Fruit fly (Drosophila melanogaster) whole organism, embryonic: ENCODE results near the gene Sas-6.

Experiments
- Bgb ChIP-seq: fragments of 200-800 bp; sonication (Bioruptor generic); IDR thresholded peaks from 2 replicates; pipeline ENCODE4 v1.3.6; 2022; ENCODE audit warnings: missing biosample characterization, missing genetic modification characterization; ENCODE audit not compliant: partially characterized antibody
- C15 ChIP-seq: fragments of 200-800 bp; sonication (Bioruptor generic); IDR thresholded peaks from 3 replicates; pipeline ENCODE4 v1.3.6; 2022; ENCODE audit warnings: missing biosample characterization, missing genetic modification characterization
- CG1024 ChIP-seq: fragments of 200-800 bp; sonication (Bioruptor generic); IDR thresholded peaks from 2 replicates; pipeline ENCODE4 v1.3.6; 2022; ENCODE audit warnings: missing biosample characterization, missing genetic modification characterization
- CG10321 ChIP-seq: fragments of 200-800 bp; sonication (Bioruptor generic); IDR thresholded peaks from 2 replicates; pipeline ENCODE4 v1.3.6; 2022; ENCODE audit warnings: missing biosample characterization, missing genetic modification characterization
- CG10543 ChIP-seq: fragments of 200-800 bp; sonication (Bioruptor generic); optimal IDR thresholded peaks from 3 replicates; lab custom pipeline; 2017; ENCODE audit warnings: missing biosample characterization, mild to moderate bottlenecking, missing genetic modification characterization, moderate library complexity
- CG11085 ChIP-seq: fragments of 200-800 bp; sonication (Bioruptor generic); IDR thresholded peaks from 2 replicates; pipeline ENCODE4 v1.3.6; 2022; ENCODE audit warnings: missing biosample characterization, missing genetic modification characterization
- CG12299 ChIP-seq: fragments of 200-800 bp; sonication (Bioruptor generic); optimal IDR thresholded peaks from 2 replicates; lab custom pipeline; 2018; ENCODE audit warnings: missing biosample characterization, mild to moderate bottlenecking, missing genetic modification characterization
- CG15011 ChIP-seq: fragments of 200-800 bp; sonication (Bioruptor generic); optimal IDR thresholded peaks from 3 replicates; lab custom pipeline; 2018; ENCODE audit warnings: missing biosample characterization, mild to moderate bottlenecking, missing genetic modification characterization
- CG1602 ChIP-seq: fragments of 200-800 bp; sonication (Bioruptor generic); optimal IDR thresholded peaks from 3 replicates; lab custom pipeline; 2016; ENCODE audit warnings: missing biosample characterization, missing genetic modification characterization
- CG17385 ChIP-seq: fragments of 200-800 bp; sonication (Bioruptor generic); optimal IDR thresholded peaks from 3 replicates; lab custom pipeline; 2018; ENCODE audit warnings: missing biosample characterization, mild to moderate bottlenecking, missing genetic modification characterization
- CG2875 ChIP-seq: fragments of 200-800 bp; sonication (Bioruptor generic); optimal IDR thresholded peaks from 2 replicates; lab custom pipeline; 2017; ENCODE audit warnings: missing biosample characterization, mild to moderate bottlenecking, missing genetic modification characterization, missing genetic modification reagents
- CG5180 ChIP-seq: fragments of 200-800 bp; sonication (Bioruptor generic); optimal IDR thresholded peaks from 3 replicates; lab custom pipeline; 2017; ENCODE audit warnings: missing biosample characterization, missing genetic modification characterization, mild to moderate bottlenecking, moderate library complexity, missing genetic modification reagents
- CG6813 ChIP-seq: fragments of 200-800 bp; sonication (Bioruptor generic); optimal IDR thresholded peaks from 2 replicates; lab custom pipeline; 2017; ENCODE audit warnings: missing biosample characterization, missing genetic modification characterization, mild to moderate bottlenecking, moderate library complexity, missing genetic modification reagents
- CG7839 ChIP-seq: fragments of 200-800 bp; sonication (Bioruptor generic); optimal IDR thresholded peaks from 3 replicates; lab custom pipeline; 2018; ENCODE audit warnings: missing biosample characterization, mild to moderate bottlenecking, missing genetic modification characterization, moderate library complexity
- CG7928 ChIP-seq: fragments of 200-800 bp; sonication (Bioruptor generic); optimal IDR thresholded peaks from 2 replicates; lab custom pipeline; 2017; ENCODE audit warnings: missing biosample characterization, mild to moderate bottlenecking, missing genetic modification characterization
- CG8478 ChIP-seq: fragments of >200 bp; optimal IDR thresholded peaks from 2 replicates; lab custom pipeline; 2018
- CTCF ChIP-seq: fragments of 200-800 bp; sonication (Bioruptor generic); optimal IDR thresholded peaks from 2 replicates; lab custom pipeline; 2017; ENCODE audit warnings: missing biosample characterization, mild to moderate bottlenecking, missing genetic modification characterization, moderate library complexity
- Chrac-16 ChIP-seq: fragments of 200-800 bp; sonication (Bioruptor generic); optimal IDR thresholded peaks from 3 replicates; lab custom pipeline; 2016; ENCODE audit warnings: missing biosample characterization, missing genetic modification characterization
- CrebB ChIP-seq: fragments of 200-800 bp; sonication (Bioruptor generic); optimal IDR thresholded peaks from 3 replicates; lab custom pipeline; 2018; ENCODE audit warnings: missing biosample characterization, mild to moderate bottlenecking, missing genetic modification characterization
- Deaf1 ChIP-seq: fragments of 200-800 bp; optimal IDR thresholded peaks from 3 replicates; lab custom pipeline; 2019; ENCODE audit warnings: missing biosample characterization, mild to moderate bottlenecking, missing genetic modification characterization, moderate library complexity
- Hey ChIP-seq: fragments of 200-800 bp; sonication (Bioruptor generic); optimal IDR thresholded peaks from 3 replicates; lab custom pipeline; 2018; ENCODE audit warnings: missing biosample characterization, mild to moderate bottlenecking, missing genetic modification characterization
- Hmx ChIP-seq: fragments of 200-800 bp; sonication (Bioruptor generic); optimal IDR thresholded peaks from 2 replicates; lab custom pipeline; 2016; ENCODE audit warnings: missing biosample characterization, missing genetic modification characterization
- Jarid2 ChIP-seq: fragments of 200-800 bp; sonication (Bioruptor generic); optimal IDR thresholded peaks from 3 replicates; lab custom pipeline; 2017; ENCODE audit warnings: mild to moderate bottlenecking, missing biosample characterization, missing genetic modification reagents, missing genetic modification characterization
- Meics ChIP-seq: fragments of 200-800 bp; sonication (Bioruptor generic); optimal IDR thresholded peaks from 2 replicates; lab custom pipeline; 2017; ENCODE audit warnings: missing biosample characterization, mild to moderate bottlenecking, missing genetic modification characterization
- Oaz ChIP-seq: fragments of 200-800 bp; sonication (Bioruptor generic); IDR thresholded peaks from 2 replicates; pipeline ENCODE4 v1.3.6; 2022; ENCODE audit warnings: missing biosample characterization, missing genetic modification characterization
- Rfx ChIP-seq: fragments of 200-800 bp; sonication (Bioruptor generic); IDR thresholded peaks from 2 replicates; pipeline ENCODE4 v1.3.6; 2022; ENCODE audit warnings: missing biosample characterization, missing genetic modification characterization
- Rx ChIP-seq: fragments of 200-800 bp; sonication (Bioruptor generic); IDR thresholded peaks from 2 replicates; pipeline ENCODE4 v1.3.6; 2022; ENCODE audit warnings: missing biosample characterization, missing genetic modification characterization
- Taf1 ChIP-seq: fragments of 200-800 bp; sonication (Bioruptor generic); IDR thresholded peaks from 2 replicates; pipeline ENCODE4 v1.3.6; 2022; ENCODE audit warnings: missing biosample characterization, missing genetic modification characterization
- abd-A ChIP-seq: fragments of 200-800 bp; sonication (Bioruptor generic); optimal IDR thresholded peaks from 3 replicates; lab custom pipeline; 2019; ENCODE audit warnings: missing biosample characterization, mild to moderate bottlenecking, missing genetic modification characterization, moderate library complexity
- ac ChIP-seq: fragments of 200-800 bp; sonication (Bioruptor generic); optimal IDR thresholded peaks from 3 replicates; lab custom pipeline; 2017; ENCODE audit warnings: missing biosample characterization, mild to moderate bottlenecking, missing genetic modification characterization
- ase ChIP-seq: fragments of 200-800 bp; sonication (Bioruptor generic); IDR thresholded peaks from 3 replicates; pipeline ENCODE4 v1.3.6; 2022; ENCODE audit warnings: missing biosample characterization, missing genetic modification characterization
- ato ChIP-seq: fragments of 200-800 bp; sonication (Bioruptor generic); IDR thresholded peaks from 2 replicates; pipeline ENCODE4 v1.3.6; 2022; ENCODE audit warnings: missing biosample characterization, missing genetic modification characterization; ENCODE audit not compliant: partially characterized antibody
- bcd ChIP-seq: fragments of 200-800 bp; sonication (Bioruptor generic); optimal IDR thresholded peaks from 2 replicates; lab custom pipeline; 2017; ENCODE audit warnings: missing biosample characterization, mild to moderate bottlenecking, missing genetic modification characterization
- dan ChIP-seq: fragments of 200-800 bp; sonication (Bioruptor generic); IDR thresholded peaks from 2 replicates; pipeline ENCODE4 v1.3.6; 2022; ENCODE audit warnings: missing biosample characterization, missing genetic modification characterization
- dm ChIP-seq: fragments of 200-800 bp; sonication (Bioruptor generic); optimal IDR thresholded peaks from 3 replicates; lab custom pipeline; 2016; ENCODE audit warnings: missing biosample characterization, missing genetic modification characterization
- dysf ChIP-seq: fragments of 200-800 bp; sonication (Bioruptor generic); IDR thresholded peaks from 3 replicates; pipeline ENCODE4 v1.3.6; 2022; ENCODE audit warnings: missing biosample characterization, missing genetic modification characterization
- exex ChIP-seq: fragments of 200-800 bp; sonication (Bioruptor generic); optimal IDR thresholded peaks from 4 replicates; lab custom pipeline; 2018; ENCODE audit warnings: missing biosample characterization, mild to moderate bottlenecking, missing genetic modification characterization, moderate library complexity
- eyg ChIP-seq: fragments of 200-800 bp; sonication (Bioruptor generic); optimal IDR thresholded peaks from 3 replicates; lab custom pipeline; 2016; ENCODE audit warnings: missing biosample characterization, missing genetic modification characterization
- fd96Cb ChIP-seq: fragments of 200-800 bp; sonication (Bioruptor generic); optimal IDR thresholded peaks from 2 replicates; lab custom pipeline; 2018; ENCODE audit warnings: missing biosample characterization, mild to moderate bottlenecking, missing genetic modification characterization, moderate library complexity
- ftz-f1 ChIP-seq: fragments of 200-800 bp; sonication (Bioruptor generic); optimal IDR thresholded peaks from 2 replicates; lab custom pipeline; 2016; ENCODE audit warnings: missing biosample characterization, missing genetic modification characterization
- fu2 ChIP-seq: fragments of 200-800 bp; sonication (Bioruptor generic); optimal IDR thresholded peaks from 2 replicates; lab custom pipeline; 2016; ENCODE audit warnings: missing biosample characterization, missing genetic modification characterization
- ham ChIP-seq: fragments of 200-800 bp; sonication (Bioruptor generic); IDR thresholded peaks from 2 replicates; pipeline ENCODE4 v1.3.6; 2022; ENCODE audit warnings: missing biosample characterization, missing genetic modification characterization
- ind ChIP-seq: fragments of 200-800 bp; sonication (Bioruptor generic); optimal IDR thresholded peaks from 3 replicates; lab custom pipeline; 2016; ENCODE audit warnings: missing biosample characterization, missing genetic modification characterization
- oc ChIP-seq: fragments of 200-800 bp; sonication (Bioruptor generic); optimal IDR thresholded peaks from 2 replicates; lab custom pipeline; 2018; ENCODE audit warnings: missing biosample characterization, mild to moderate bottlenecking, missing genetic modification characterization, moderate library complexity
- p53 ChIP-seq: fragments of 200-800 bp; sonication (Bioruptor generic); optimal IDR thresholded peaks from 2 replicates; lab custom pipeline; 2016; ENCODE audit warnings: missing biosample characterization, missing genetic modification characterization
- pita ChIP-seq: fragments of 200-800 bp; sonication (Bioruptor generic); optimal IDR thresholded peaks from 2 replicates; lab custom pipeline; 2017; ENCODE audit warnings: missing biosample characterization, mild to moderate bottlenecking, missing genetic modification characterization
- repo ChIP-seq: fragments of 200-800 bp; sonication (Bioruptor generic); optimal IDR thresholded peaks from 2 replicates; lab custom pipeline; 2016; ENCODE audit warnings: missing biosample characterization, missing genetic modification characterization
- row ChIP-seq: fragments of 200-800 bp; sonication (Bioruptor generic); IDR thresholded peaks from 3 replicates; pipeline ENCODE4 v1.3.6; 2022; ENCODE audit warnings: missing biosample characterization, missing genetic modification characterization
- salm ChIP-seq: fragments of 200-800 bp; sonication (Bioruptor generic); optimal IDR thresholded peaks from 2 replicates; lab custom pipeline; 2018; ENCODE audit warnings: missing biosample characterization, mild to moderate bottlenecking, missing genetic modification characterization
- sd ChIP-seq: fragments of 200-800 bp; sonication (Bioruptor generic); optimal IDR thresholded peaks from 3 replicates; lab custom pipeline; 2018; ENCODE audit warnings: missing biosample characterization, mild to moderate bottlenecking, missing genetic modification characterization, moderate library complexity
- stc ChIP-seq: fragments of 200-800 bp; sonication (Bioruptor generic); IDR thresholded peaks from 2 replicates; pipeline ENCODE4 v1.3.6; 2022; ENCODE audit warnings: missing biosample characterization, missing genetic modification characterization
- sug ChIP-seq: fragments of 200-800 bp; optimal IDR thresholded peaks from 2 replicates; lab custom pipeline; 2019; ENCODE audit warnings: missing biosample characterization, mild to moderate bottlenecking, missing genetic modification characterization, moderate library complexity

Sas-6 gene

dm6 chr3R:29983073-29983544 is 12.0 kb upstream of the Sas-6 start, which contains the start of gene CG7896 (continued):
- no peak for TF ChIP-seq p53 (GFP tag; lab: Kevin White, UChicago)
- TF ChIP-seq CG15011 = peak; percentile 40
- TF ChIP-seq ftz-f1 (GFP tag; lab: Kevin White, UChicago) = no peak
- peak; percentile 63 for TF ChIP-seq CG1602 (GFP tag; lab: Kevin White, UChicago)
- TF ChIP-seq Bgb = no peak
- no peak for TF ChIP-seq dan (GFP tag; lab: Robert Waterston, UW)
- peak; percentile 53 for TF ChIP-seq Jarid2 (GFP tag; lab: Kevin White, UChicago)
- TF ChIP-seq repo = no peak
- peak; percentile 71 for TF ChIP-seq Taf1
- TF ChIP-seq dysf (GFP tag; lab: Robert Waterston, UW) = peak; percentile 92
- peak; percentile 80 for TF ChIP-seq stc (GFP tag; lab: Robert Waterston, UW)
- no peak for TF ChIP-seq CG7928 (GFP tag; lab: Kevin White, UChicago)
- peak; percentile 74 for TF ChIP-seq bcd (GFP tag; lab: Kevin White, UChicago)
- TF ChIP-seq ham (GFP tag; lab: Robert Waterston, UW) = 0 out of 2 replicates have a peak, but pooled peaks have one; percentile 38
- TF ChIP-seq CG6813 (GFP tag; lab: Kevin White, UChicago) = peak; percentile 48
- TF ChIP-seq CG10321 = 0 out of 2 replicates have a peak, but pooled peaks have one; percentile 5
- TF ChIP-seq abd-A (tag; lab: Kevin White, UChicago) = no peak
- TF ChIP-seq eyg (GFP tag; lab: Kevin White, UChicago) = no peak
- no peak for TF ChIP-seq dm (GFP tag; lab: Kevin White, UChicago)
- TF ChIP-seq CG17385 (GFP tag; lab: Kevin White, UChicago) = peak; percentile 66
- peak; percentile 74 for TF ChIP-seq CG10543 (GFP tag; lab: Kevin White, UChicago)
- peak; percentile 69 for TF ChIP-seq Meics (GFP tag; lab: Kevin White, UChicago)
- TF ChIP-seq Chrac-16 = peak; percentile 60
- peak; percentile 40 for TF ChIP-seq CG5180 (GFP tag; lab: Kevin White, UChicago)
- peak; percentile 71 for TF ChIP-seq CG7839 (tag; lab: Kevin White, UChicago)
- TF ChIP-seq Hmx = no peak
- TF ChIP-seq ind (GFP tag; lab: Kevin White, UChicago) = peak; percentile 60
- no peak for TF ChIP-seq CTCF (GFP tag; lab: Kevin White, UChicago)
- peak; percentile 71 for TF ChIP-seq Deaf1
- peak; percentile 82 for TF ChIP-seq Oaz (GFP tag; lab: Robert Waterston, UW)
- peak; percentile 53 for TF ChIP-seq sug (tag; lab: Kevin White, UChicago)
- peak; percentile 19 for TF ChIP-seq sd (tag; lab: Kevin White, UChicago)
- no peak for TF ChIP-seq pita (GFP tag; lab: Kevin White, UChicago)
- no peak for TF ChIP-seq CG12299
- no peak for TF ChIP-seq CG1024 (GFP tag; lab: Robert Waterston, UW)
- TF ChIP-seq Rfx (GFP tag; lab: Robert Waterston, UW) = peak; percentile 88
- no peak for TF ChIP-seq CG8478 (lab: Kevin White, UChicago)
- TF ChIP-seq ato (GFP tag; lab: Robert Waterston, UW) = no peak
- TF ChIP-seq CG11085 = peak; percentile 49; the same call in 1 of the 2 replicates
- TF ChIP-seq oc (tag; lab: Kevin White, UChicago) = no peak
- TF ChIP-seq CG2875 (GFP tag; lab: Kevin White, UChicago) = peak; percentile 53
- peak; percentile 59 for TF ChIP-seq fd96Cb
- TF ChIP-seq CrebB (tag; lab: Kevin White, UChicago) = no peak
- no peak for TF ChIP-seq ac
- TF ChIP-seq exex (tag; lab: Kevin White, UChicago) = peak; percentile 13
- TF ChIP-seq C15 (GFP tag; lab: Robert Waterston, UW) = no peak
- no peak for TF ChIP-seq salm (tag; lab: Kevin White, UChicago)
- peak; percentile 53; the same call in 1 of the 3 replicates for TF ChIP-seq ase (GFP tag; lab: Robert Waterston, UW)
- TF ChIP-seq Hey (tag; lab: Kevin White, UChicago) = no peak
- TF ChIP-seq fu2 (GFP tag; lab: Kevin White, UChicago) = no peak
- peak; percentile 54; the same call in 1 of the 2 replicates for TF ChIP-seq Rx (GFP tag; lab: Robert Waterston, UW)
- TF ChIP-seq row (GFP tag; lab: Robert Waterston, UW) = peak; percentile 94
